Fruit fly (Drosophila melanogaster) whole organism, pupa: ENCODE measurements around the gene CAH7.

Source experiments
- CG15710 ChIP-seq: fragments of 200-800 bp; sonication (Bioruptor generic); optimal IDR thresholded peaks from 2 replicates; lab custom pipeline; 2018; ENCODE audit warnings: missing biosample characterization, mild to moderate bottlenecking, missing genetic modification characterization, moderate library complexity
- CG4496 ChIP-seq: fragments of 200-800 bp; sonication (Bioruptor generic); IDR thresholded peaks from 3 replicates; pipeline ENCODE4 v1.3.6; 2022; ENCODE audit warnings: missing biosample characterization, missing genetic modification characterization
- CG8159 ChIP-seq: fragments of 200-800 bp; sonication (Bioruptor generic); optimal IDR thresholded peaks from 3 replicates; lab custom pipeline; 2018; ENCODE audit warnings: missing biosample characterization, mild to moderate bottlenecking, missing genetic modification characterization, moderate library complexity
- EcR ChIP-seq: fragments of 200-800 bp; sonication (Bioruptor generic); optimal IDR thresholded peaks from 3 replicates; lab custom pipeline; 2019; ENCODE audit warnings: missing biosample characterization, missing genetic modification characterization, mild to moderate bottlenecking, moderate library complexity, missing genetic modification reagents
- Snoo ChIP-seq: fragments of 200-800 bp; sonication (Bioruptor generic); optimal IDR thresholded peaks from 3 replicates; lab custom pipeline; 2017; ENCODE audit warnings: missing biosample characterization, mild to moderate bottlenecking, missing genetic modification characterization, inconsistent platforms
- gl ChIP-seq: fragments of 200-800 bp; sonication (Bioruptor generic); optimal IDR thresholded peaks from 2 replicates; lab custom pipeline; 2018; ENCODE audit warnings: missing biosample characterization, mild to moderate bottlenecking, missing genetic modification characterization
- rn ChIP-seq: fragments of 200-800 bp; sonication (Bioruptor generic); IDR thresholded peaks from 2 replicates; pipeline ENCODE4 v1.3.6; 2022; ENCODE audit warnings: missing biosample characterization, missing genetic modification characterization

dm6 chr3R:10115797-10116196 is 3.8 kb downstream of the CAH7 start:
- no peak for TF ChIP-seq EcR
- TF ChIP-seq CG4496 (GFP tag; lab: Robert Waterston, UW): no peak
- TF ChIP-seq CG8159: no peak
- TF ChIP-seq Snoo (tag; lab: Kevin White, UChicago): no peak
- no peak for TF ChIP-seq rn (GFP tag; lab: Robert Waterston, UW)
- TF ChIP-seq gl (tag; lab: Kevin White, UChicago): no peak
- TF ChIP-seq CG15710 (tag; lab: Kevin White, UChicago): no peak
